Worm (Caenorhabditis elegans) whole organism, L1 larva: Measurements from ENCODE around the gene gad-2.

Experiments
- F16B12.6 ChIP-seq: fragments of 150-350 bp; optimal IDR thresholded peaks from 2 replicates; lab custom pipeline; 2014; ENCODE audit warnings: missing biosample characterization, missing genetic modification characterization
- alr-1 ChIP-seq: fragments of 200-800 bp; sonication (Bioruptor generic); optimal IDR thresholded peaks from 2 replicates; lab custom pipeline; 2018; ENCODE audit warnings: borderline replicate concordance, mild to moderate bottlenecking, missing genetic modification characterization, missing compliant biosample characterization
- ama-1 ChIP-seq: fragments of 150-350 bp; optimal IDR thresholded peaks from 2 replicates; lab custom pipeline; 2014
- lin-15B ChIP-seq: fragments of 150-350 bp; sonication (generic microtip); optimal IDR thresholded peaks from 3 replicates; lab custom pipeline; 2014; ENCODE audit warnings: missing biosample characterization, missing genetic modification characterization
- lin-35 ChIP-seq, 2 experiments: fragments of 150-350 bp; optimal IDR thresholded peaks; 2 replicates each; lab custom pipeline; 2014; ENCODE audit warnings: missing biosample characterization in 2 of 2, missing genetic modification characterization in 2 of 2, missing genetic modification reagents in 2 of 2
- nhr-12 ChIP-seq: sonication (generic microtip); optimal IDR thresholded peaks from 2 replicates; lab custom pipeline; 2017; ENCODE audit warnings: missing biosample characterization, missing genetic modification characterization
- nhr-237 ChIP-seq: fragments of 150-350 bp; optimal IDR thresholded peaks from 2 replicates; lab custom pipeline; 2014; ENCODE audit warnings: missing biosample characterization, missing genetic modification characterization
- nhr-77 ChIP-seq: fragments of 150-350 bp; optimal IDR thresholded peaks from 2 replicates; lab custom pipeline; 2014; ENCODE audit warnings: missing biosample characterization, missing genetic modification characterization
- pag-3 ChIP-seq: sonication (generic microtip); optimal IDR thresholded peaks from 2 replicates; lab custom pipeline; 2017; ENCODE audit warnings: missing genetic modification characterization, mild to moderate bottlenecking, missing compliant biosample characterization, antibody characterized with exemption, borderline replicate concordance; ENCODE audit not compliant: insufficient read depth
- unc-62 ChIP-seq: fragments of 150-350 bp; optimal IDR thresholded peaks from 2 replicates; lab custom pipeline; 2014; ENCODE audit warnings: missing biosample characterization, missing genetic modification reagents, missing genetic modification characterization

ce11 chrX:7409935-7410334, 16.7 kb downstream of the gad-2 start, which contains the start of gene C10A4.2:
- TF ChIP-seq lin-35 (GFP tag; optimal IDR thresholded peaks at IDR 0.05; lab: Kevin White, UChicago) (no peak), ama-1 (lab: Kevin White, UChicago) (no peak), pag-3 (no peak), alr-1 (tag; lab: Kevin White, UChicago) (no peak), nhr-77 (tag; lab: Kevin White, UChicago) (no peak), F16B12.6 (tag; lab: Kevin White, UChicago) (no peak), unc-62 (no peak), nhr-237 (tag; lab: Kevin White, UChicago) (no peak), lin-15B (tag; lab: Kevin White, UChicago) (no peak), nhr-12 (tag; lab: Kevin White, UChicago) (no peak)
